Fruit fly (Drosophila melanogaster) whole organism, wandering third instar larva: ENCODE results near the gene CycY.

Experiments used
- Abd-B ChIP-seq: fragments of >200 bp; optimal IDR thresholded peaks from 2 replicates; lab custom pipeline; 2017; ENCODE audit warnings: missing biosample characterization, missing genetic modification characterization
- CG32264 ChIP-seq: fragments of 200-800 bp; sonication (Bioruptor generic); optimal IDR thresholded peaks from 2 replicates; lab custom pipeline; 2016; ENCODE audit warnings: missing biosample characterization, missing genetic modification characterization
- CG9705 ChIP-seq: fragments of 200-800 bp; sonication (Bioruptor generic); optimal IDR thresholded peaks from 2 replicates; lab custom pipeline; 2018; ENCODE audit warnings: missing biosample characterization, mild to moderate bottlenecking, missing genetic modification characterization
- CrebA ChIP-seq: fragments of 200-800 bp; sonication (Bioruptor generic); optimal IDR thresholded peaks from 2 replicates; lab custom pipeline; 2016; ENCODE audit warnings: missing biosample characterization, mild to moderate bottlenecking, missing genetic modification characterization, borderline replicate concordance
- Dfd ChIP-seq: fragments of >200 bp; optimal IDR thresholded peaks from 2 replicates; lab custom pipeline; 2017; ENCODE audit warnings: missing biosample characterization, missing genetic modification characterization
- Dif ChIP-seq: fragments of 200-275, 200-300 bp; sonication (Bioruptor generic); optimal IDR thresholded peaks from 2 replicates; lab custom pipeline; 2018; ENCODE audit warnings: missing biosample characterization, missing genetic modification characterization; ENCODE audit not compliant: partially characterized antibody
- GATAd ChIP-seq: sonication (Bioruptor generic); optimal IDR thresholded peaks from 2 replicates; lab custom pipeline; 2016; ENCODE audit warnings: missing biosample characterization, missing genetic modification characterization
- HLH106 ChIP-seq: fragments of 200-800 bp; optimal IDR thresholded peaks from 3 replicates; lab custom pipeline; 2019; ENCODE audit warnings: missing biosample characterization, mild to moderate bottlenecking, missing genetic modification characterization, moderate library complexity
- Hnf4 ChIP-seq: fragments of 200-800 bp; sonication (Bioruptor generic); optimal IDR thresholded peaks from 2 replicates; lab custom pipeline; 2016; ENCODE audit warnings: missing biosample characterization, mild to moderate bottlenecking, missing genetic modification characterization
- Hr78 ChIP-seq: fragments of >200 bp; optimal IDR thresholded peaks from 2 replicates; lab custom pipeline; 2017; ENCODE audit warnings: missing biosample characterization, missing genetic modification characterization
- Hr83 ChIP-seq: fragments of 200-300 bp; sonication (Bioruptor generic); optimal IDR thresholded peaks from 2 replicates; lab custom pipeline; 2016; ENCODE audit warnings: missing biosample characterization, mild to moderate bottlenecking, missing genetic modification characterization, moderate library complexity; ENCODE audit not compliant: poor library complexity, severe bottlenecking
- Jra ChIP-seq: sonication (Bioruptor generic); optimal IDR thresholded peaks from 2 replicates; lab custom pipeline; 2016; ENCODE audit warnings: missing biosample characterization, missing genetic modification characterization
- Mio ChIP-seq: sonication (Bioruptor generic); optimal IDR thresholded peaks from 2 replicates; lab custom pipeline; 2016; ENCODE audit warnings: missing biosample characterization, missing genetic modification characterization
- Myc ChIP-seq: fragments of >200 bp; optimal IDR thresholded peaks from 2 replicates; lab custom pipeline; 2017
- N ChIP-seq: fragments of >200 bp; optimal IDR thresholded peaks from 2 replicates; lab custom pipeline; 2018; ENCODE audit warnings: missing biosample characterization, missing external identifiers, missing genetic modification characterization
- OdsH ChIP-seq: fragments of 200-800 bp; sonication (Bioruptor generic); optimal IDR thresholded peaks from 2 replicates; lab custom pipeline; 2016; ENCODE audit warnings: missing biosample characterization, mild to moderate bottlenecking, missing genetic modification characterization
- Rel ChIP-seq, 2 experiments: fragments of 200-800 bp; sonication (Bioruptor generic) in 1 of 2; optimal IDR thresholded peaks; 2 replicates in 1 of 2; 3 replicates in 1 of 2; lab custom pipeline; 2016 to 2019; ENCODE audit warnings: mild to moderate bottlenecking in 2 of 2, missing biosample characterization in 2 of 2, missing genetic modification characterization in 2 of 2, moderate library complexity in 1 of 2
- Sp1 ChIP-seq: fragments of 200-800 bp; sonication (Bioruptor generic); optimal IDR thresholded peaks from 3 replicates; lab custom pipeline; 2019; ENCODE audit warnings: missing biosample characterization, mild to moderate bottlenecking, missing genetic modification characterization, moderate library complexity
- Vsx2 ChIP-seq: fragments of 200-300, 225-300 bp; sonication (Bioruptor generic); optimal IDR thresholded peaks from 2 replicates; lab custom pipeline; 2018; ENCODE audit warnings: missing biosample characterization, missing genetic modification characterization; ENCODE audit not compliant: partially characterized antibody
- br ChIP-seq: fragments of 200-800 bp; sonication (Bioruptor generic); optimal IDR thresholded peaks from 2 replicates; lab custom pipeline; 2016; ENCODE audit warnings: missing biosample characterization, missing genetic modification characterization
- brk ChIP-seq: fragments of 200-800 bp; sonication (Bioruptor generic); optimal IDR thresholded peaks from 2 replicates; lab custom pipeline; 2016; ENCODE audit warnings: missing biosample characterization, mild to moderate bottlenecking, missing genetic modification characterization
- dl ChIP-seq, 2 experiments: fragments of 175-275, 200-275 bp in 1 of 2; fragments of 200-275 bp in 1 of 2; sonication (Bioruptor generic); optimal IDR thresholded peaks; lab custom pipeline; 2018; ENCODE audit warnings: mild to moderate bottlenecking in 2 of 2, missing biosample characterization in 2 of 2, missing genetic modification characterization in 2 of 2, moderate library complexity in 2 of 2; ENCODE audit not compliant: partially characterized antibody in 2 of 2, insufficient read depth in 1 of 2
- dmrt93B ChIP-seq: fragments of 200-800 bp; sonication (Bioruptor generic); optimal IDR thresholded peaks from 2 replicates; lab custom pipeline; 2018; ENCODE audit warnings: missing biosample characterization, mild to moderate bottlenecking, missing genetic modification characterization
- dsf ChIP-seq: sonication (Bioruptor generic); optimal IDR thresholded peaks from 2 replicates; lab custom pipeline; 2016; ENCODE audit warnings: missing biosample characterization, missing genetic modification characterization, borderline replicate concordance
- ey ChIP-seq: fragments of 200-800 bp; sonication (Bioruptor generic); optimal IDR thresholded peaks from 2 replicates; lab custom pipeline; 2016; ENCODE audit warnings: missing biosample characterization, missing genetic modification characterization
- foxo ChIP-seq, 2 experiments: fragments of 200-800 bp; sonication (Bioruptor generic); optimal IDR thresholded peaks; 2 replicates in 1 of 2; 3 replicates in 1 of 2; lab custom pipeline; 2016 to 2017; ENCODE audit warnings: missing biosample characterization in 2 of 2, missing genetic modification characterization in 2 of 2
- fru ChIP-seq: fragments of 200-800 bp; sonication (Bioruptor generic); optimal IDR thresholded peaks from 3 replicates; lab custom pipeline; 2016; ENCODE audit warnings: missing biosample characterization, mild to moderate bottlenecking, missing genetic modification characterization
- h ChIP-seq: fragments of 200-800 bp; sonication (Bioruptor generic); optimal IDR thresholded peaks from 3 replicates; lab custom pipeline; 2016; ENCODE audit warnings: missing biosample characterization, mild to moderate bottlenecking, missing genetic modification characterization
- jim ChIP-seq: fragments of 175-275, 200-325 bp; sonication (Bioruptor generic); optimal IDR thresholded peaks from 2 replicates; lab custom pipeline; 2016; ENCODE audit warnings: missing biosample characterization, mild to moderate bottlenecking, missing genetic modification characterization
- lola ChIP-seq: fragments of >200 bp; optimal IDR thresholded peaks from 2 replicates; lab custom pipeline; 2017; ENCODE audit warnings: missing biosample characterization, missing genetic modification characterization
- pan ChIP-seq: fragments of >200 bp; optimal IDR thresholded peaks from 2 replicates; lab custom pipeline; 2017
- psq ChIP-seq: fragments of 200-800 bp; sonication (Bioruptor generic); optimal IDR thresholded peaks from 3 replicates; lab custom pipeline; 2017; ENCODE audit warnings: missing biosample characterization, mild to moderate bottlenecking, missing genetic modification characterization, moderate library complexity
- rgr ChIP-seq: fragments of 200-800 bp; sonication (Bioruptor generic); optimal IDR thresholded peaks from 3 replicates; lab custom pipeline; 2016; ENCODE audit warnings: missing biosample characterization, mild to moderate bottlenecking, missing genetic modification characterization
- sage ChIP-seq: fragments of 200-800 bp; sonication (Bioruptor generic); optimal IDR thresholded peaks from 2 replicates; lab custom pipeline; 2016; ENCODE audit warnings: missing biosample characterization, mild to moderate bottlenecking, missing genetic modification characterization
- sv ChIP-seq: fragments of 200-800 bp; sonication (Bioruptor generic); optimal IDR thresholded peaks from 3 replicates; lab custom pipeline; 2016; ENCODE audit warnings: missing biosample characterization, missing genetic modification characterization
- tai ChIP-seq: sonication (Bioruptor generic); optimal IDR thresholded peaks from 2 replicates; lab custom pipeline; 2016; ENCODE audit warnings: missing biosample characterization, missing genetic modification characterization
- usp ChIP-seq: fragments of >200 bp; optimal IDR thresholded peaks from 2 replicates; lab custom pipeline; 2017; ENCODE audit warnings: missing biosample characterization, missing genetic modification characterization
- woc ChIP-seq: sonication (Bioruptor generic); optimal IDR thresholded peaks from 2 replicates; lab custom pipeline; 2016; ENCODE audit warnings: missing biosample characterization, mild to moderate bottlenecking, missing genetic modification characterization

CycY gene

dm6 chr2L:11812781-11813664 is 557 bp downstream of the CycY start:
- TF ChIP-seq Rel (GFP tag; optimal IDR thresholded peaks at IDR 0.05; lab: Kevin White, UChicago) (no peak), Rel (tag; optimal IDR thresholded peaks at IDR 0.05; lab: Kevin White, UChicago) (peak; percentile 59), sage (GFP tag; lab: Kevin White, UChicago) (no peak), fru (GFP tag; lab: Kevin White, UChicago) (peak; percentile 0)

dm6 chr2L:11809823-11810222 is 3.8 kb downstream of the CycY start:
- TF ChIP-seq HLH106 (tag; lab: Kevin White, UChicago) (no peak), h (GFP tag; lab: Kevin White, UChicago) (no peak), N (GFP tag; lab: Kevin White, UChicago) (no peak), ey (GFP tag; lab: Kevin White, UChicago) (no peak), dmrt93B (GFP tag; lab: Kevin White, UChicago) (no peak), Hnf4 (GFP tag; lab: Kevin White, UChicago) (no peak), CrebA (no peak), Rel (GFP tag; optimal IDR thresholded peaks at IDR 0.05; lab: Kevin White, UChicago) (no peak), Rel (tag; optimal IDR thresholded peaks at IDR 0.05; lab: Kevin White, UChicago) (no peak), Vsx2 (no peak), brk (GFP tag; lab: Kevin White, UChicago) (no peak), dsf (GFP tag; lab: Kevin White, UChicago) (no peak), Dif (GFP tag; lab: Kevin White, UChicago) (no peak), Hr78 (GFP tag; lab: Kevin White, UChicago) (no peak), foxo (GFP tag; optimal IDR thresholded peaks at IDR 0.05; lab: Kevin White, UChicago) (no peak), CG32264 (no peak), sage (GFP tag; lab: Kevin White, UChicago) (no peak)

- peak; percentile 74 to 81 for TF ChIP-seq dl (GFP tag; optimal IDR thresholded peaks at IDR 0.05; lab: Kevin White, UChicago; ENCODE audit: insufficient read depth in 1 of 2, partially characterized antibody in 2 of 2)
- no peak for TF ChIP-seq dmrt93B (GFP tag; lab: Kevin White, UChicago)
- TF ChIP-seq Hr78 (GFP tag; lab: Kevin White, UChicago) = no peak
- TF ChIP-seq Dif (GFP tag; lab: Kevin White, UChicago) = peak; percentile 79
- peak; percentile 8 for TF ChIP-seq HLH106 (tag; lab: Kevin White, UChicago)
- TF ChIP-seq h (GFP tag; lab: Kevin White, UChicago) = peak; percentile 29
- no peak for TF ChIP-seq CrebA
- TF ChIP-seq fru (GFP tag; lab: Kevin White, UChicago) = no peak
- TF ChIP-seq brk (GFP tag; lab: Kevin White, UChicago) = no peak
- TF ChIP-seq psq (GFP tag; lab: Kevin White, UChicago) = peak; percentile 78
- no peak for TF ChIP-seq Abd-B
- TF ChIP-seq br = peak; percentile 3
- TF ChIP-seq rgr (GFP tag; lab: Kevin White, UChicago) = no peak
- peak; percentile 76 for TF ChIP-seq woc (GFP tag; lab: Kevin White, UChicago)
- TF ChIP-seq tai (GFP tag; lab: Kevin White, UChicago) = no peak
- TF ChIP-seq Mio = no peak
- TF ChIP-seq Dfd (GFP tag; lab: Kevin White, UChicago) = no peak
- peak; percentile 0 for TF ChIP-seq dsf (GFP tag; lab: Kevin White, UChicago)
- TF ChIP-seq N (GFP tag; lab: Kevin White, UChicago) = no peak
- TF ChIP-seq CG9705 = peak; percentile 19
- TF ChIP-seq Myc = peak; percentile 85
- TF ChIP-seq CG32264 = no peak
- TF ChIP-seq sv = no peak
- peak; percentile 38 for TF ChIP-seq Hr83 (GFP tag; lab: Kevin White, UChicago)
- no peak for TF ChIP-seq Rel (GFP tag; optimal IDR thresholded peaks at IDR 0.05; lab: Kevin White, UChicago)
- TF ChIP-seq Rel (tag; optimal IDR thresholded peaks at IDR 0.05; lab: Kevin White, UChicago) = peak; percentile 95
- peak; percentile 33 for TF ChIP-seq Hnf4 (GFP tag; lab: Kevin White, UChicago)
- TF ChIP-seq pan = no peak
- no peak for TF ChIP-seq Jra
- TF ChIP-seq sage (GFP tag; lab: Kevin White, UChicago) = no peak
- no peak for TF ChIP-seq GATAd (GFP tag; lab: Kevin White, UChicago)
- TF ChIP-seq OdsH (GFP tag; lab: Kevin White, UChicago) = no peak
- TF ChIP-seq Sp1 = no peak
- TF ChIP-seq jim = peak; percentile 84
- TF ChIP-seq Vsx2 = peak; percentile 58
- TF ChIP-seq lola (GFP tag; lab: Kevin White, UChicago) = no peak
- TF ChIP-seq foxo (GFP tag; optimal IDR thresholded peaks at IDR 0.05; lab: Kevin White, UChicago) = no peak
- TF ChIP-seq ey (GFP tag; lab: Kevin White, UChicago) = no peak
- no peak for TF ChIP-seq usp
Observed at dm6 chr2L:11808702-11809583, 4.6 kb downstream of the CycY start, which contains the start of gene crol. Gene crol, minus strand, starts transcription at chr2L:11809438.
